Comparison of ENCODE assay signal across 5 worm cellular contexts in genomic region chrIII:5550844-5551243, ce11.
TF ChIP-seq lines count a peak whose summit lies in the region.

No protein-coding gene starts in this region.

TF ChIP-seq in whole organism, L1 larva, 84 proteins besides CTCF, POLR2A, EP300 and RAD21 (continues in another document):
- TF ChIP-seq jun-1 (tag; optimal IDR thresholded peaks at IDR 0.05; lab: Kevin White, UChicago) = no peak
- no peak for TF ChIP-seq nhr-76 (tag; optimal IDR thresholded peaks at IDR 0.05; lab: Kevin White, UChicago)
- peak; percentile 43 for TF ChIP-seq lir-3 (tag; optimal IDR thresholded peaks at IDR 0.05; lab: Kevin White, UChicago; ENCODE audit: poor library complexity)
- no peak for TF ChIP-seq lin-15B (tag; optimal IDR thresholded peaks at IDR 0.05; lab: Kevin White, UChicago)
- TF ChIP-seq nhr-20 (tag; optimal IDR thresholded peaks at IDR 0.05; lab: Kevin White, UChicago) = peak; percentile 89
- TF ChIP-seq unc-98 (GFP tag; IDR thresholded peaks at IDR 0.05; lab: Robert Waterston, UW) = no peak
- no peak for TF ChIP-seq elt-3 (tag; optimal IDR thresholded peaks at IDR 0.05; lab: Kevin White, UChicago)
- no peak for TF ChIP-seq rnt-1 (tag; optimal IDR thresholded peaks at IDR 0.05; lab: Kevin White, UChicago)
- no peak for TF ChIP-seq hlh-17 (GFP tag; optimal IDR thresholded peaks at IDR 0.05; lab: Kevin White, UChicago; ENCODE audit: borderline replicate concordance)
- peak; percentile 51 for TF ChIP-seq nhr-47 (tag; optimal IDR thresholded peaks at IDR 0.05; lab: Kevin White, UChicago)
- TF ChIP-seq unc-86 (tag; optimal IDR thresholded peaks at IDR 0.05; lab: Kevin White, UChicago) = no peak
- no peak for TF ChIP-seq nhr-237 (tag; optimal IDR thresholded peaks at IDR 0.05; lab: Kevin White, UChicago)
- no peak for TF ChIP-seq lsy-2 (tag; optimal IDR thresholded peaks at IDR 0.05; lab: Kevin White, UChicago)
- peak; percentile 36 for TF ChIP-seq elt-2 (tag; optimal IDR thresholded peaks at IDR 0.05; lab: Kevin White, UChicago)
- no peak for TF ChIP-seq hlh-4 (tag; optimal IDR thresholded peaks at IDR 0.05; lab: Kevin White, UChicago)
- no peak for TF ChIP-seq snpc-4 (tag; optimal IDR thresholded peaks at IDR 0.05; lab: Kevin White, UChicago)
- TF ChIP-seq ztf-11 (tag; optimal IDR thresholded peaks at IDR 0.05; lab: Kevin White, UChicago) = no peak
- no peak for TF ChIP-seq efl-3 (GFP tag; optimal IDR thresholded peaks at IDR 0.05; lab: Kevin White, UChicago)
- no peak for TF ChIP-seq pqm-1 (tag; optimal IDR thresholded peaks at IDR 0.05; lab: Kevin White, UChicago)

TF ChIP-seq in whole organism, L2 larva, 48 proteins besides CTCF, POLR2A, EP300 and RAD21 (continues in another document):
- TF ChIP-seq ztf-4 (tag; optimal IDR thresholded peaks at IDR 0.05; lab: Kevin White, UChicago) = peak; percentile 46
- TF ChIP-seq F13H6.1 (tag; optimal IDR thresholded peaks at IDR 0.05; lab: Kevin White, UChicago) = no peak
- TF ChIP-seq sma-9 (GFP tag; optimal IDR thresholded peaks at IDR 0.05; lab: Kevin White, UChicago) = no peak
- TF ChIP-seq sma-9 (tag; optimal IDR thresholded peaks at IDR 0.05; lab: Kevin White, UChicago) = no peak
- TF ChIP-seq aly-2 (tag; optimal IDR thresholded peaks at IDR 0.05; lab: Kevin White, UChicago) = no peak
- TF ChIP-seq blmp-1 (tag; optimal IDR thresholded peaks at IDR 0.05; lab: Kevin White, UChicago; ENCODE audit: insufficient read depth) = no peak
- no peak for TF ChIP-seq skn-1 (tag; optimal IDR thresholded peaks at IDR 0.05; lab: Kevin White, UChicago)
- TF ChIP-seq mdl-1 (tag; optimal IDR thresholded peaks at IDR 0.05; lab: Kevin White, UChicago) = no peak
- no peak for TF ChIP-seq lin-11 (tag; optimal IDR thresholded peaks at IDR 0.05; lab: Kevin White, UChicago)
- no peak for TF ChIP-seq elt-3 (tag; optimal IDR thresholded peaks at IDR 0.05; lab: Kevin White, UChicago)
- TF ChIP-seq egl-27 (tag; optimal IDR thresholded peaks at IDR 0.05; lab: Kevin White, UChicago) = no peak
- no peak for TF ChIP-seq dmd-4 (tag; optimal IDR thresholded peaks at IDR 0.05; lab: Kevin White, UChicago)
- no peak for TF ChIP-seq nhr-12 (tag; optimal IDR thresholded peaks at IDR 0.05; lab: Kevin White, UChicago)
- no peak for TF ChIP-seq C34F6.9 (tag; optimal IDR thresholded peaks at IDR 0.05; lab: Kevin White, UChicago)
- TF ChIP-seq sma-3 (GFP tag; optimal IDR thresholded peaks at IDR 0.05; lab: Kevin White, UChicago) = peak; percentile 24
- no peak for TF ChIP-seq nhr-21 (tag; optimal IDR thresholded peaks at IDR 0.05; lab: Kevin White, UChicago)
- no peak for TF ChIP-seq snpc-4 (tag; optimal IDR thresholded peaks at IDR 0.05; lab: Kevin White, UChicago)
- TF ChIP-seq unc-55 (GFP tag; optimal IDR thresholded peaks at IDR 0.05; lab: Kevin White, UChicago) = no peak
- no peak for TF ChIP-seq Y55F3AM.14 (GFP tag; optimal IDR thresholded peaks at IDR 0.05; lab: Kevin White, UChicago)
- TF ChIP-seq sem-4 (tag; optimal IDR thresholded peaks at IDR 0.05; lab: Kevin White, UChicago) = no peak

TF ChIP-seq in whole organism, L3 larva, 47 proteins besides CTCF, POLR2A, EP300 and RAD21:
- peak; percentile 34 for TF ChIP-seq nhr-43 (tag; optimal IDR thresholded peaks at IDR 0.05; lab: Kevin White, UChicago; ENCODE audit: poor library complexity, severe bottlenecking)
- no peak for TF ChIP-seq fkh-2 (tag; optimal IDR thresholded peaks at IDR 0.05; lab: Kevin White, UChicago)
- TF ChIP-seq sea-2 (GFP tag; optimal IDR thresholded peaks at IDR 0.05; lab: Kevin White, UChicago) = no peak
- TF ChIP-seq R02D3.7 (tag; optimal IDR thresholded peaks at IDR 0.05; lab: Kevin White, UChicago) = no peak
- no peak for TF ChIP-seq ZK546.5 (tag; optimal IDR thresholded peaks at IDR 0.05; lab: Kevin White, UChicago)
- peak; percentile 25 for TF ChIP-seq pha-4 (tag; optimal IDR thresholded peaks at IDR 0.05; lab: Kevin White, UChicago)
- TF ChIP-seq elt-2 (tag; optimal IDR thresholded peaks at IDR 0.05; lab: Kevin White, UChicago) = peak; percentile 31
- no peak for TF ChIP-seq nhr-23 (tag; optimal IDR thresholded peaks at IDR 0.05; lab: Kevin White, UChicago)
- TF ChIP-seq jun-1 (tag; optimal IDR thresholded peaks at IDR 0.05; lab: Kevin White, UChicago) = no peak
- peak; percentile 96 for TF ChIP-seq ama-1 (optimal IDR thresholded peaks at IDR 0.05; lab: Kevin White, UChicago)
- TF ChIP-seq hmg-11 (tag; optimal IDR thresholded peaks at IDR 0.05; lab: Kevin White, UChicago) = no peak

TF ChIP-seq in whole organism, L4 larva, 104 proteins besides CTCF, POLR2A, EP300 and RAD21 (continues in another document):
- TF ChIP-seq duxl-1 (tag; optimal IDR thresholded peaks at IDR 0.05; lab: Kevin White, UChicago; ENCODE audit: poor library complexity) (no peak), hmg-1.1 (GFP tag; IDR thresholded peaks at IDR 0.05; lab: Robert Waterston, UW) (no peak), ceh-44 (GFP tag; IDR thresholded peaks at IDR 0.05; lab: Robert Waterston, UW) (no peak), sdz-12 (GFP tag; optimal IDR thresholded peaks at IDR 0.05; lab: Kevin White, UChicago) (peak; percentile 74), php-3 (GFP tag; IDR thresholded peaks at IDR 0.05; lab: Robert Waterston, UW) (0 out of 2 replicates have a peak, but pooled peaks have one; percentile 38), snpc-1.2 (GFP tag; IDR thresholded peaks at IDR 0.05; lab: Robert Waterston, UW) (0 out of 2 replicates have a peak, but pooled peaks have one; percentile 28), Y105C5A.15 (GFP tag; IDR thresholded peaks at IDR 0.05; lab: Robert Waterston, UW) (no peak), ZK337.2 (GFP tag; IDR thresholded peaks at IDR 0.05; lab: Robert Waterston, UW) (no peak), aly-2 (tag; optimal IDR thresholded peaks at IDR 0.05; lab: Kevin White, UChicago) (no peak), lin-38 (GFP tag; IDR thresholded peaks at IDR 0.05; lab: Robert Waterston, UW) (no peak; the same call in 1 of the 2 replicates), dmd-9 (GFP tag; IDR thresholded peaks at IDR 0.05; lab: Robert Waterston, UW) (no peak), ceh-28 (tag; optimal IDR thresholded peaks at IDR 0.05; lab: Kevin White, UChicago) (no peak), dve-1 (tag; optimal IDR thresholded peaks at IDR 0.05; lab: Kevin White, UChicago; ENCODE audit: insufficient read depth) (peak; percentile 62), attf-4 (tag; optimal IDR thresholded peaks at IDR 0.05; lab: Kevin White, UChicago) (no peak), ztf-11 (tag; optimal IDR thresholded peaks at IDR 0.05; lab: Kevin White, UChicago) (no peak), pqm-1 (tag; optimal IDR thresholded peaks at IDR 0.05; lab: Kevin White, UChicago) (no peak), unc-62 (GFP tag; optimal IDR thresholded peaks at IDR 0.05 in 1 of 2; lab: Kevin White, UChicago) (no peak), unc-62 (tag; optimal IDR thresholded peaks at IDR 0.05; lab: Kevin White, UChicago) (no peak), nhr-76 (tag; optimal IDR thresholded peaks at IDR 0.05; lab: Kevin White, UChicago) (no peak), lin-39 (tag; optimal IDR thresholded peaks at IDR 0.05; lab: Kevin White, UChicago) (no peak), nhr-10 (tag; optimal IDR thresholded peaks at IDR 0.05; lab: Kevin White, UChicago) (no peak), F26F4.8 (GFP tag; conservative IDR thresholded peaks at IDR 0.05; lab: Robert Waterston, UW) (no peak), mdt-29 (GFP tag; IDR thresholded peaks at IDR 0.05; lab: Robert Waterston, UW) (peak; percentile 43; the same call in 1 of the 2 replicates), egl-43 (GFP tag; IDR thresholded peaks at IDR 0.05; lab: Robert Waterston, UW) (no peak), jun-1 (tag; optimal IDR thresholded peaks at IDR 0.05; lab: Kevin White, UChicago) (no peak)

TF ChIP-seq in whole organism, young adult, 124 proteins besides CTCF, POLR2A, EP300 and RAD21 (continues in another document):
- TF ChIP-seq rcor-1 (GFP tag; IDR thresholded peaks at IDR 0.05; lab: Robert Waterston, UW) (no peak), repo-1 (tag; optimal IDR thresholded peaks at IDR 0.05; lab: Kevin White, UChicago) (peak; percentile 39), nfya-1 (tag; optimal IDR thresholded peaks at IDR 0.05; lab: Kevin White, UChicago; ENCODE audit: borderline replicate concordance, insufficient read depth) (no peak), F33H1.4 (GFP tag; IDR thresholded peaks at IDR 0.05; lab: Robert Waterston, UW) (0 out of 2 replicates have a peak, but pooled peaks have one; percentile 4), nfyb-1 (GFP tag; IDR thresholded peaks at IDR 0.05; lab: Robert Waterston, UW) (peak; percentile 44), lsy-27 (tag; optimal IDR thresholded peaks at IDR 0.05; lab: Kevin White, UChicago; ENCODE audit: borderline replicate concordance, insufficient read depth) (no peak), let-607 (tag; optimal IDR thresholded peaks at IDR 0.05; lab: Kevin White, UChicago) (no peak), ceh-79 (tag; optimal IDR thresholded peaks at IDR 0.05; lab: Kevin White, UChicago) (no peak), egl-44 (GFP tag; IDR thresholded peaks at IDR 0.05; lab: Robert Waterston, UW) (no peak), egl-18 (GFP tag; IDR thresholded peaks at IDR 0.05; lab: Robert Waterston, UW) (no peak), lin-26 (GFP tag; IDR thresholded peaks at IDR 0.05; lab: Robert Waterston, UW) (0 out of 2 replicates have a peak, but pooled peaks have one; percentile 53), egrh-3 (GFP tag; IDR thresholded peaks at IDR 0.05; lab: Robert Waterston, UW) (no peak), lir-1 (GFP tag; conservative IDR thresholded peaks at IDR 0.05; lab: Robert Waterston, UW) (0 out of 2 replicates have a peak, but pooled peaks have one; percentile 28), aptf-2 (GFP tag; conservative IDR thresholded peaks at IDR 0.05; lab: Robert Waterston, UW) (0 out of 2 replicates have a peak, but pooled peaks have one; percentile 4), F37B4.10 (GFP tag; IDR thresholded peaks at IDR 0.05; lab: Robert Waterston, UW) (no peak), attf-3 (GFP tag; conservative IDR thresholded peaks at IDR 0.05; lab: Robert Waterston, UW) (no peak; the same call in 1 of the 2 replicates), tlf-1 (GFP tag; optimal IDR thresholded peaks at IDR 0.05; lab: Kevin White, UChicago) (peak; percentile 64), nhr-80 (tag; optimal IDR thresholded peaks at IDR 0.05; lab: Kevin White, UChicago) (no peak), akir-1 (GFP tag; optimal IDR thresholded peaks at IDR 0.05; lab: Kevin White, UChicago) (no peak), ceh-100 (GFP tag; IDR thresholded peaks at IDR 0.05; lab: Robert Waterston, UW) (no peak), ZK185.1 (tag; optimal IDR thresholded peaks at IDR 0.05; lab: Kevin White, UChicago; ENCODE audit: poor library complexity, severe bottlenecking) (peak; percentile 47), Y95B8A.8 (GFP tag; IDR thresholded peaks at IDR 0.05; lab: Robert Waterston, UW) (peak; percentile 78; the same call in 1 of the 2 replicates), bed-1 (GFP tag; IDR thresholded peaks at IDR 0.05; lab: Robert Waterston, UW) (no peak), F57A8.1 (GFP tag; optimal IDR thresholded peaks at IDR 0.05; lab: Kevin White, UChicago) (no peak), snpc-4 (GFP tag; optimal IDR thresholded peaks at IDR 0.05; lab: Kevin White, UChicago) (no peak), snpc-4 (tag; optimal IDR thresholded peaks at IDR 0.05; lab: Kevin White, UChicago) (no peak), lag-1 (GFP tag; IDR thresholded peaks at IDR 0.05; lab: Robert Waterston, UW) (no peak)
